Worm (Caenorhabditis elegans): ENCODE results near the gene C05D11.1.
A peak's percentile ranks its signal among the peaks of the same experiment; 100 is the strongest.

DNA sequence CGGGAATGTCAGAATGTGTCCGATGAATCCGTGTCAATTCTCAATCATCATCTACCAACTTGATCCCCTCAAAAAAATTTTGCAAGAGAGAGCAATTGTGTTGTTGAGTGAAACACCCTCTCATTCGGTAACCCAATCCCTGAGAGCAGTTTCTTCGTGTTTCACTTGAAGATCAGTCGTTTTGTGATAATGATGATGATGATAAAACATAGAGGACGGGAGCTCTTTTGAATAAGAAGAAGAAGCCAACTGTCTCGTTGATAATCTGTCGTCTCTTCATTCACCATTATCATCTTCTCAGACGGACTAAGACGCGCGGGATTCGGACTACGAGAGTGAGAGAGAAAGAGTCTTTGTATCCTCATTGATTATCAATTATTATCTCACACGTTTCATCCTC lies 31.3 kb upstream of the C05D11.1 start:
- no peak for TF ChIP-seq ama-1 (optimal IDR thresholded peaks at IDR 0.05)
- no peak for TF ChIP-seq lin-13 (GFP tag; optimal IDR thresholded peaks at IDR 0.05)
- TF ChIP-seq unc-62 (GFP tag; optimal IDR thresholded peaks at IDR 0.05): no peak
- no peak for TF ChIP-seq aly-2 (tag; optimal IDR thresholded peaks at IDR 0.05)
- TF ChIP-seq nhr-47 (tag; optimal IDR thresholded peaks at IDR 0.05): no peak
- TF ChIP-seq zag-1 (tag; optimal IDR thresholded peaks at IDR 0.05): no peak
- peak; percentile 80 for TF ChIP-seq nhr-71 (tag; optimal IDR thresholded peaks at IDR 0.05)
- TF ChIP-seq nhr-77 (tag; optimal IDR thresholded peaks at IDR 0.05): no peak

Measured in whole organism, L1 larva.